Worm (Caenorhabditis elegans) whole organism, L4 larva: Measurements from ENCODE around the gene far-7.

Source experiments
- F26F4.8 ChIP-seq: fragments of 200-800 bp; sonication (Bioruptor generic); conservative IDR thresholded peaks from 2 replicates; pipeline ENCODE4 v1.3.6; 2022; ENCODE audit warnings: missing genetic modification characterization, missing compliant biosample characterization
- F37D6.2 ChIP-seq: sonication (generic microtip); optimal IDR thresholded peaks from 2 replicates; lab custom pipeline; 2016; ENCODE audit warnings: mild to moderate bottlenecking, missing genetic modification characterization, missing compliant biosample characterization
- R02D3.7 ChIP-seq: fragments of 150-350 bp; sonication (generic microtip); optimal IDR thresholded peaks from 3 replicates; lab custom pipeline; 2014; ENCODE audit warnings: missing biosample characterization, missing genetic modification characterization
- T20F7.1 ChIP-seq: fragments of 200-800 bp; sonication (Bioruptor generic); optimal IDR thresholded peaks from 2 replicates; lab custom pipeline; 2018; ENCODE audit warnings: mild to moderate bottlenecking, missing genetic modification characterization, missing compliant biosample characterization
- Y105C5A.15 ChIP-seq: fragments of 200-800 bp; sonication (Bioruptor generic); IDR thresholded peaks from 2 replicates; pipeline ENCODE4 v1.3.6; 2022; ENCODE audit warnings: missing genetic modification characterization, missing compliant biosample characterization
- Y75B8A.6 ChIP-seq: fragments of 200-800 bp; sonication (Bioruptor generic); IDR thresholded peaks from 2 replicates; pipeline ENCODE4 v1.3.6; 2022; ENCODE audit warnings: missing genetic modification reagents, missing genetic modification characterization, missing compliant biosample characterization
- ZK337.2 ChIP-seq: fragments of 200-800 bp; sonication (Bioruptor generic); IDR thresholded peaks from 2 replicates; pipeline ENCODE4 v1.3.6; 2022; ENCODE audit warnings: missing genetic modification reagents, missing genetic modification characterization, missing compliant biosample characterization
- ZK546.5 ChIP-seq, 2 experiments: sonication (generic microtip); optimal IDR thresholded peaks; 2 replicates each; lab custom pipeline; 2017; ENCODE audit warnings: missing biosample characterization in 2 of 2, missing genetic modification characterization in 2 of 2
- ama-1 ChIP-seq: fragments of 150-350 bp; optimal IDR thresholded peaks from 2 replicates; lab custom pipeline; 2014; ENCODE audit warnings: inconsistent platforms, mixed read lengths
- arid-1 ChIP-seq: fragments of 200-800 bp; sonication (Bioruptor generic); conservative IDR thresholded peaks from 2 replicates; pipeline ENCODE4 v1.3.6; 2022; ENCODE audit warnings: missing genetic modification reagents, missing genetic modification characterization, missing compliant biosample characterization
- attf-4 ChIP-seq: sonication (generic microtip); optimal IDR thresholded peaks from 3 replicates; lab custom pipeline; 2017; ENCODE audit warnings: missing biosample characterization, missing genetic modification characterization
- ceh-82 ChIP-seq: sonication (generic microtip); optimal IDR thresholded peaks from 2 replicates; lab custom pipeline; 2017; ENCODE audit warnings: missing biosample characterization, missing genetic modification characterization
- daf-12 ChIP-seq: fragments of 150-350 bp; optimal IDR thresholded peaks from 2 replicates; lab custom pipeline; 2014; ENCODE audit warnings: missing biosample characterization, missing genetic modification reagents, missing genetic modification characterization
- daf-19 ChIP-seq: fragments of 200-800 bp; sonication (Bioruptor generic); conservative IDR thresholded peaks from 2 replicates; pipeline ENCODE4 v1.3.6; 2022; ENCODE audit warnings: missing genetic modification characterization, missing compliant biosample characterization
- dmd-6 ChIP-seq: fragments of 200-800 bp; sonication (Bioruptor generic); IDR thresholded peaks from 2 replicates; pipeline ENCODE4 v1.3.6; 2022; ENCODE audit warnings: missing genetic modification reagents, missing genetic modification characterization, missing compliant biosample characterization
- dmd-8 ChIP-seq: fragments of 200-800 bp; sonication (Bioruptor generic); IDR thresholded peaks from 2 replicates; pipeline ENCODE4 v1.3.6; 2022; ENCODE audit warnings: missing genetic modification characterization, missing compliant biosample characterization
- dmd-9 ChIP-seq: fragments of 200-800 bp; sonication (Bioruptor generic); IDR thresholded peaks from 2 replicates; pipeline ENCODE4 v1.3.6; 2022; ENCODE audit warnings: missing genetic modification reagents, missing genetic modification characterization, missing compliant biosample characterization
- fkh-10 ChIP-seq: fragments of 150-350 bp; optimal IDR thresholded peaks from 2 replicates; lab custom pipeline; 2014; ENCODE audit warnings: missing biosample characterization, missing genetic modification reagents, missing genetic modification characterization
- fos-1 ChIP-seq: fragments of 150-350 bp; optimal IDR thresholded peaks from 2 replicates; lab custom pipeline; 2014; ENCODE audit warnings: missing biosample characterization, missing genetic modification characterization
- gei-8 ChIP-seq: fragments of 200-800 bp; sonication (Bioruptor generic); optimal IDR thresholded peaks from 2 replicates; lab custom pipeline; 2018; ENCODE audit warnings: mild to moderate bottlenecking, missing genetic modification characterization, missing compliant biosample characterization
- hlh-30 ChIP-seq: sonication (generic microtip); optimal IDR thresholded peaks from 2 replicates; lab custom pipeline; 2017; ENCODE audit warnings: antibody characterized with exemption, mild to moderate bottlenecking, missing genetic modification characterization, missing compliant biosample characterization; ENCODE audit not compliant: insufficient read depth
- hmg-1.1 ChIP-seq: fragments of 200-800 bp; sonication (Bioruptor generic); IDR thresholded peaks from 2 replicates; pipeline ENCODE4 v1.3.6; 2022; ENCODE audit warnings: missing genetic modification reagents, missing genetic modification characterization, missing compliant biosample characterization
- lim-7 ChIP-seq: fragments of 200-800 bp; sonication (Bioruptor generic); IDR thresholded peaks from 2 replicates; pipeline ENCODE4 v1.3.6; 2022; ENCODE audit warnings: missing genetic modification characterization, missing compliant biosample characterization
- lin-1 ChIP-seq: fragments of 200-800 bp; sonication (Bioruptor generic); IDR thresholded peaks from 2 replicates; pipeline ENCODE4 v1.3.6; 2022; ENCODE audit warnings: missing genetic modification reagents, missing genetic modification characterization, missing compliant biosample characterization
- lin-13 ChIP-seq: fragments of 150-350 bp; optimal IDR thresholded peaks from 2 replicates; lab custom pipeline; 2014; ENCODE audit warnings: missing biosample characterization, missing genetic modification reagents, missing genetic modification characterization
- lin-15B ChIP-seq: fragments of 150-350 bp; sonication (generic microtip); optimal IDR thresholded peaks from 3 replicates; lab custom pipeline; 2014; ENCODE audit warnings: missing biosample characterization, missing genetic modification characterization
- lin-29 ChIP-seq: fragments of 200-800 bp; sonication (Bioruptor generic); IDR thresholded peaks from 2 replicates; pipeline ENCODE4 v1.3.6; 2022; ENCODE audit warnings: missing genetic modification reagents, missing genetic modification characterization, missing compliant biosample characterization
- madf-5 ChIP-seq, 2 experiments: fragments of 200-800 bp; sonication (Bioruptor generic); IDR thresholded peaks; 2 replicates each; pipeline ENCODE4 v1.3.6; 2022; ENCODE audit warnings: missing compliant biosample characterization in 2 of 2, missing genetic modification characterization in 2 of 2
- mdl-1 ChIP-seq, 2 experiments: fragments of 150-350 bp in 1 of 2; sonication (generic microtip) in 1 of 2; optimal IDR thresholded peaks; 2 replicates each; lab custom pipeline; 2014 to 2017; ENCODE audit warnings: missing biosample characterization in 2 of 2, missing genetic modification characterization in 2 of 2
- nhr-10 ChIP-seq: fragments of 150-350 bp; optimal IDR thresholded peaks from 2 replicates; lab custom pipeline; 2014; ENCODE audit warnings: missing biosample characterization, missing genetic modification characterization
- nhr-102 ChIP-seq: sonication (generic microtip); optimal IDR thresholded peaks from 2 replicates; lab custom pipeline; 2016; ENCODE audit warnings: mild to moderate bottlenecking, missing genetic modification characterization, moderate library complexity, missing compliant biosample characterization
- nhr-11 ChIP-seq: fragments of 150-350 bp; optimal IDR thresholded peaks from 2 replicates; lab custom pipeline; 2014; ENCODE audit warnings: missing biosample characterization, missing genetic modification characterization
- nhr-237 ChIP-seq: sonication (generic microtip); optimal IDR thresholded peaks from 2 replicates; lab custom pipeline; 2017; ENCODE audit warnings: missing biosample characterization, missing genetic modification characterization
- nhr-28 ChIP-seq: fragments of 150-350 bp; optimal IDR thresholded peaks from 2 replicates; lab custom pipeline; 2014; ENCODE audit warnings: missing biosample characterization, missing genetic modification characterization
- nhr-42 ChIP-seq: fragments of 200-800 bp; sonication (Bioruptor generic); IDR thresholded peaks from 2 replicates; pipeline ENCODE4 v1.3.6; 2022; ENCODE audit warnings: missing genetic modification characterization, missing compliant biosample characterization
- nhr-6 ChIP-seq: fragments of 150-350 bp; optimal IDR thresholded peaks from 2 replicates; lab custom pipeline; 2014; ENCODE audit warnings: missing biosample characterization, missing genetic modification characterization
- nhr-76 ChIP-seq: fragments of 150-350 bp; optimal IDR thresholded peaks from 2 replicates; lab custom pipeline; 2014; ENCODE audit warnings: missing biosample characterization, missing genetic modification characterization
- nhr-77 ChIP-seq: fragments of 150-350 bp; optimal IDR thresholded peaks from 2 replicates; lab custom pipeline; 2014; ENCODE audit warnings: missing biosample characterization, missing genetic modification characterization
- php-3 ChIP-seq: fragments of 200-800 bp; sonication (Bioruptor generic); IDR thresholded peaks from 2 replicates; pipeline ENCODE4 v1.3.6; 2022; ENCODE audit warnings: missing genetic modification reagents, missing genetic modification characterization, missing compliant biosample characterization
- pqm-1 ChIP-seq: sonication (generic microtip); optimal IDR thresholded peaks from 2 replicates; lab custom pipeline; 2017; ENCODE audit warnings: missing biosample characterization, missing genetic modification characterization
- rbr-2 ChIP-seq: sonication (generic microtip); optimal IDR thresholded peaks from 2 replicates; lab custom pipeline; 2016; ENCODE audit warnings: missing genotype, missing genetic modification characterization, missing compliant biosample characterization
- saeg-2 ChIP-seq: fragments of 200-800 bp; sonication (Bioruptor generic); IDR thresholded peaks from 2 replicates; pipeline ENCODE4 v1.3.6; 2022; ENCODE audit warnings: missing genetic modification reagents, missing genetic modification characterization, missing compliant biosample characterization
- spr-1 ChIP-seq: sonication (generic microtip); optimal IDR thresholded peaks from 2 replicates; lab custom pipeline; 2016; ENCODE audit warnings: mild to moderate bottlenecking, missing genetic modification characterization, missing compliant biosample characterization
- spr-3 ChIP-seq: fragments of 200-800 bp; sonication (Bioruptor generic); optimal IDR thresholded peaks from 2 replicates; lab custom pipeline; 2018; ENCODE audit warnings: mild to moderate bottlenecking, missing genetic modification characterization, missing compliant biosample characterization
- unc-39 ChIP-seq: sonication (generic microtip); optimal IDR thresholded peaks from 2 replicates; lab custom pipeline; 2017; ENCODE audit warnings: missing biosample characterization, missing genetic modification characterization
- unc-62 ChIP-seq, 3 experiments: fragments of 150-350 bp in 1 of 3; sonication (generic microtip); optimal IDR thresholded peaks in 2 of 3; peaks in 1 of 3; 1 replicate in 1 of 3; 2 replicates in 2 of 3; lab custom pipeline; 2014 to 2017; ENCODE audit warnings: missing biosample characterization in 3 of 3, missing genetic modification characterization in 3 of 3, missing genetic modification reagents in 3 of 3, missing genotype in 1 of 3
- zfp-2 ChIP-seq: sonication (generic microtip); optimal IDR thresholded peaks from 2 replicates; lab custom pipeline; 2016; ENCODE audit warnings: mild to moderate bottlenecking, missing genetic modification characterization, missing compliant biosample characterization
- ztf-7 ChIP-seq: fragments of 150-350 bp; optimal IDR thresholded peaks from 2 replicates; lab custom pipeline; 2014; ENCODE audit warnings: missing biosample characterization, missing genetic modification characterization

The far-7 gene

ce11 chrII:321183-321582 is 1.6 kb downstream of the far-7 start:
- TF ChIP-seq hlh-30 (tag; lab: Kevin White, UChicago) (no peak), unc-39 (tag; lab: Kevin White, UChicago) (no peak), madf-5 (GFP tag; IDR thresholded peaks at IDR 0.05; lab: Robert Waterston, UW) (no peak), hmg-1.1 (GFP tag; lab: Robert Waterston, UW) (no peak), lin-15B (tag; lab: Kevin White, UChicago) (no peak), unc-62 (GFP tag; optimal IDR thresholded peaks at IDR 0.05 in 1 of 2; lab: Kevin White, UChicago) (peak in 1 of 2 experiments; percentile 74), unc-62 (tag; optimal IDR thresholded peaks at IDR 0.05; lab: Kevin White, UChicago) (no peak), Y75B8A.6 (no peak)

ce11 chrII:323048-323776 is 3.6 kb downstream of the far-7 start, which contains the start of gene K01A2.10:
Gene K01A2.10, minus strand, starts transcription at chrII:323098.
- TF ChIP-seq unc-39 (tag; lab: Kevin White, UChicago) (no peak), nhr-77 (no peak), unc-62 (GFP tag; optimal IDR thresholded peaks at IDR 0.05 in 1 of 2; lab: Kevin White, UChicago) (peak in 1 of 2 experiments; percentile 55), unc-62 (tag; optimal IDR thresholded peaks at IDR 0.05; lab: Kevin White, UChicago) (no peak), fos-1 (tag; lab: Kevin White, UChicago) (no peak), madf-5 (GFP tag; IDR thresholded peaks at IDR 0.05; lab: Robert Waterston, UW) (no peak), ztf-7 (no peak), hmg-1.1 (GFP tag; lab: Robert Waterston, UW) (peak; percentile 60), F37D6.2 (tag; lab: Kevin White, UChicago) (no peak), nhr-42 (GFP tag; lab: Robert Waterston, UW) (no peak), ZK546.5 (tag; optimal IDR thresholded peaks at IDR 0.05; lab: Kevin White, UChicago) (no peak), php-3 (no peak), saeg-2 (GFP tag; lab: Robert Waterston, UW) (no peak), nhr-102 (tag; lab: Kevin White, UChicago) (no peak), nhr-76 (no peak), daf-12 (tag; lab: Kevin White, UChicago) (no peak), R02D3.7 (tag; lab: Kevin White, UChicago) (no peak), lim-7 (GFP tag; lab: Robert Waterston, UW) (no peak), ZK337.2 (GFP tag; lab: Robert Waterston, UW) (no peak), daf-19 (GFP tag; lab: Robert Waterston, UW) (no peak), attf-4 (no peak), arid-1 (GFP tag; lab: Robert Waterston, UW) (no peak), lin-13 (GFP tag; lab: Kevin White, UChicago) (no peak), dmd-6 (GFP tag; lab: Robert Waterston, UW) (no peak), ceh-82 (tag; lab: Kevin White, UChicago) (no peak), nhr-6 (tag; lab: Kevin White, UChicago) (no peak), spr-3 (no peak), Y75B8A.6 (no peak), F26F4.8 (GFP tag; lab: Robert Waterston, UW) (no peak), Y105C5A.15 (GFP tag; lab: Robert Waterston, UW) (no peak), rbr-2 (tag; lab: Kevin White, UChicago) (peak; percentile 33), nhr-10 (tag; lab: Kevin White, UChicago) (no peak), mdl-1 (tag; optimal IDR thresholded peaks at IDR 0.05; lab: Kevin White, UChicago) (peak in 1 of 2 experiments; percentile 47), lin-15B (tag; lab: Kevin White, UChicago) (no peak), T20F7.1 (GFP tag; lab: Kevin White, UChicago) (no peak), dmd-8 (GFP tag; lab: Robert Waterston, UW) (no peak), lin-1 (no peak), spr-1 (tag; lab: Kevin White, UChicago) (no peak), zfp-2 (tag; lab: Kevin White, UChicago) (no peak), nhr-28 (tag; lab: Kevin White, UChicago) (peak; percentile 55), dmd-9 (GFP tag; lab: Robert Waterston, UW) (no peak), nhr-237 (tag; lab: Kevin White, UChicago) (no peak), gei-8 (GFP tag; lab: Kevin White, UChicago) (no peak), lin-29 (GFP tag; lab: Robert Waterston, UW) (no peak), fkh-10 (GFP tag; lab: Kevin White, UChicago) (peak; percentile 2), pqm-1 (tag; lab: Kevin White, UChicago) (no peak), ama-1 (lab: Kevin White, UChicago) (no peak), hlh-30 (tag; lab: Kevin White, UChicago) (peak; percentile 92), nhr-11 (tag; lab: Kevin White, UChicago) (peak; percentile 42)
